Fruit fly (Drosophila melanogaster) whole organism, embryonic: Measurements from ENCODE around the gene Oseg2.

Experiments
- Bteb2 ChIP-seq: fragments of 200-800 bp; sonication (Bioruptor generic); optimal IDR thresholded peaks from 2 replicates; lab custom pipeline; 2016; ENCODE audit warnings: missing biosample characterization, missing genetic modification characterization
- C15 ChIP-seq: fragments of 200-800 bp; sonication (Bioruptor generic); IDR thresholded peaks from 3 replicates; pipeline ENCODE4 v1.3.6; 2022; ENCODE audit warnings: missing biosample characterization, missing genetic modification characterization
- CG10979 ChIP-seq: fragments of 200-800 bp; sonication (Bioruptor generic); optimal IDR thresholded peaks from 2 replicates; lab custom pipeline; 2018; ENCODE audit warnings: missing biosample characterization, mild to moderate bottlenecking, missing genetic modification characterization, moderate library complexity
- CG11560 ChIP-seq: fragments of 200-800 bp; sonication (Bioruptor generic); IDR thresholded peaks from 3 replicates; pipeline ENCODE4 v1.3.6; 2022; ENCODE audit warnings: missing biosample characterization, missing genetic modification characterization
- CG12236 ChIP-seq: fragments of 200-800 bp; sonication (Bioruptor generic); optimal IDR thresholded peaks from 2 replicates; lab custom pipeline; 2016; ENCODE audit warnings: missing biosample characterization, missing genetic modification characterization
- CG12299 ChIP-seq: fragments of 200-800 bp; sonication (Bioruptor generic); optimal IDR thresholded peaks from 2 replicates; lab custom pipeline; 2018; ENCODE audit warnings: missing biosample characterization, mild to moderate bottlenecking, missing genetic modification characterization
- CG12659 ChIP-seq: fragments of 200-800 bp; sonication (Bioruptor generic); optimal IDR thresholded peaks from 3 replicates; lab custom pipeline; 2017; ENCODE audit warnings: mild to moderate bottlenecking, missing biosample characterization, missing genetic modification reagents, missing genetic modification characterization
- CG1647 ChIP-seq: fragments of 200-800 bp; sonication (Bioruptor generic); optimal IDR thresholded peaks from 3 replicates; lab custom pipeline; 2016; ENCODE audit warnings: missing biosample characterization, missing genetic modification characterization
- CG18619 ChIP-seq: fragments of 200-800 bp; sonication (Bioruptor generic); optimal IDR thresholded peaks from 3 replicates; lab custom pipeline; 2017; ENCODE audit warnings: missing biosample characterization, mild to moderate bottlenecking, missing genetic modification characterization
- CG30020 ChIP-seq: fragments of 200-800 bp; optimal IDR thresholded peaks from 2 replicates; lab custom pipeline; 2019; ENCODE audit warnings: missing biosample characterization, mild to moderate bottlenecking, missing genetic modification characterization, moderate library complexity
- CG30403 ChIP-seq: fragments of 200-800 bp; sonication (Bioruptor generic); optimal IDR thresholded peaks from 3 replicates; lab custom pipeline; 2016; ENCODE audit warnings: missing biosample characterization, missing genetic modification characterization
- CG31365 ChIP-seq: fragments of 200-800 bp; sonication (Bioruptor generic); optimal IDR thresholded peaks from 2 replicates; lab custom pipeline; 2018; ENCODE audit warnings: missing biosample characterization, mild to moderate bottlenecking, missing genetic modification characterization
- CG32767 ChIP-seq: fragments of 200-800 bp; sonication (Bioruptor generic); IDR thresholded peaks from 2 replicates; pipeline ENCODE4 v1.3.6; 2022; ENCODE audit warnings: missing biosample characterization, missing genetic modification characterization
- CG34224 ChIP-seq: fragments of 200-800 bp; sonication (Bioruptor generic); IDR thresholded peaks from 3 replicates; pipeline ENCODE4 v1.3.6; 2022; ENCODE audit warnings: missing biosample characterization, missing genetic modification characterization; ENCODE audit not compliant: partially characterized antibody
- CG4617 ChIP-seq: fragments of 200-800 bp; sonication (Bioruptor generic); optimal IDR thresholded peaks from 3 replicates; lab custom pipeline; 2016; ENCODE audit warnings: missing biosample characterization, missing genetic modification characterization, borderline replicate concordance
- CG4707 ChIP-seq: fragments of 200-800 bp; sonication (Bioruptor generic); optimal IDR thresholded peaks from 2 replicates; lab custom pipeline; 2018; ENCODE audit warnings: missing biosample characterization, mild to moderate bottlenecking, missing genetic modification characterization, moderate library complexity
- CG5180 ChIP-seq: fragments of 200-800 bp; sonication (Bioruptor generic); optimal IDR thresholded peaks from 3 replicates; lab custom pipeline; 2017; ENCODE audit warnings: missing biosample characterization, missing genetic modification characterization, mild to moderate bottlenecking, moderate library complexity, missing genetic modification reagents
- CG5953 ChIP-seq: fragments of 200-800 bp; sonication (Bioruptor generic); IDR thresholded peaks from 2 replicates; pipeline ENCODE4 v1.3.6; 2022; ENCODE audit warnings: missing biosample characterization, missing genetic modification characterization
- CG6272 ChIP-seq: fragments of 200-800 bp; sonication (Bioruptor generic); IDR thresholded peaks from 2 replicates; pipeline ENCODE4 v1.3.6; 2022; ENCODE audit warnings: missing biosample characterization, missing genetic modification characterization
- CG7786 ChIP-seq: fragments of 200-800 bp; sonication (Bioruptor generic); optimal IDR thresholded peaks from 2 replicates; lab custom pipeline; 2016; ENCODE audit warnings: missing biosample characterization, missing genetic modification characterization
- CG8089 ChIP-seq: fragments of 200-800 bp; sonication (Bioruptor generic); optimal IDR thresholded peaks from 3 replicates; lab custom pipeline; 2016; ENCODE audit warnings: missing biosample characterization, missing genetic modification characterization
- CG9609 ChIP-seq: fragments of 200-800 bp; sonication (Bioruptor generic); optimal IDR thresholded peaks from 3 replicates; lab custom pipeline; 2016; ENCODE audit warnings: missing biosample characterization, missing genetic modification characterization
- CTCF ChIP-seq: fragments of 200-800 bp; sonication (Bioruptor generic); optimal IDR thresholded peaks from 2 replicates; lab custom pipeline; 2017; ENCODE audit warnings: missing biosample characterization, mild to moderate bottlenecking, missing genetic modification characterization, moderate library complexity
- D19B ChIP-seq: fragments of 200-800 bp; sonication (Bioruptor generic); optimal IDR thresholded peaks from 2 replicates; lab custom pipeline; 2017; ENCODE audit warnings: missing biosample characterization, mild to moderate bottlenecking, missing genetic modification characterization
- Dfd ChIP-seq, 2 experiments: fragments of >200 bp; optimal IDR thresholded peaks; 2 replicates each; lab custom pipeline; 2017; ENCODE audit warnings: missing biosample characterization in 2 of 2, missing genetic modification characterization in 2 of 2
- Ets97D ChIP-seq: fragments of 200-800 bp; sonication (Bioruptor generic); optimal IDR thresholded peaks from 3 replicates; lab custom pipeline; 2016; ENCODE audit warnings: missing biosample characterization, missing genetic modification characterization
- Gug ChIP-seq: fragments of 200-800 bp; sonication (Bioruptor generic); IDR thresholded peaks from 4 replicates; pipeline ENCODE4 v1.3.6; 2022; ENCODE audit warnings: missing biosample characterization, missing genetic modification characterization
- Med ChIP-seq: fragments of 200-800 bp; sonication (Bioruptor generic); peaks from one replicate; lab custom pipeline; 2016; ENCODE audit warnings: missing biosample characterization, missing genetic modification characterization, mild to moderate bottlenecking, inconsistent platforms, moderate library complexity
- Myb ChIP-seq: fragments of 200-800 bp; sonication (Bioruptor generic); optimal IDR thresholded peaks from 2 replicates; lab custom pipeline; 2016; ENCODE audit warnings: missing biosample characterization, missing genetic modification characterization
- NC2α ChIP-seq: fragments of 200-800 bp; sonication (Bioruptor generic); optimal IDR thresholded peaks from 2 replicates; lab custom pipeline; 2016; ENCODE audit warnings: missing biosample characterization, missing genetic modification characterization
- NK7.1 ChIP-seq: fragments of 200-800 bp; sonication (Bioruptor generic); optimal IDR thresholded peaks from 3 replicates; lab custom pipeline; 2016; ENCODE audit warnings: missing biosample characterization, missing genetic modification characterization
- Trl ChIP-seq, 3 experiments: fragments of >200 bp in 2 of 3; fragments of 200-800 bp in 1 of 3; sonication (Bioruptor generic) in 1 of 3; optimal IDR thresholded peaks; 2 replicates in 1 of 3; 3 replicates in 2 of 3; lab custom pipeline; 2016 to 2017; ENCODE audit warnings: missing biosample characterization in 1 of 3, missing genetic modification characterization in 1 of 3
- ab ChIP-seq: fragments of 200-800 bp; sonication (Bioruptor generic); optimal IDR thresholded peaks from 2 replicates; lab custom pipeline; 2016; ENCODE audit warnings: missing biosample characterization, missing genetic modification characterization
- ara ChIP-seq: fragments of 200-800 bp; sonication (Bioruptor generic); IDR thresholded peaks from 2 replicates; pipeline ENCODE4 v1.3.6; 2022; ENCODE audit warnings: missing biosample characterization, missing genetic modification characterization
- caup ChIP-seq: fragments of 200-800 bp; sonication (Bioruptor generic); optimal IDR thresholded peaks from 3 replicates; lab custom pipeline; 2017; ENCODE audit warnings: missing biosample characterization, mild to moderate bottlenecking, missing genetic modification characterization, moderate library complexity; ENCODE audit not compliant: severe bottlenecking
- ci ChIP-seq: fragments of 200-800 bp; sonication (Bioruptor generic); IDR thresholded peaks from 3 replicates; pipeline ENCODE4 v1.3.6; 2022; ENCODE audit warnings: missing biosample characterization, missing genetic modification characterization
- gcm ChIP-seq: fragments of 200-800 bp; sonication (Bioruptor generic); optimal IDR thresholded peaks from 2 replicates; lab custom pipeline; 2019; ENCODE audit warnings: missing biosample characterization, mild to moderate bottlenecking, missing genetic modification characterization, moderate library complexity
- gfzf ChIP-seq: fragments of 200-800 bp; sonication (Bioruptor generic); optimal IDR thresholded peaks from 2 replicates; lab custom pipeline; 2016; ENCODE audit warnings: missing biosample characterization, mild to moderate bottlenecking, missing genetic modification characterization, moderate library complexity
- hb ChIP-seq: fragments of 200-800 bp; sonication (Bioruptor generic); IDR thresholded peaks from 3 replicates; pipeline ENCODE4 v1.3.6; 2022; ENCODE audit warnings: missing biosample characterization, missing genetic modification characterization; ENCODE audit not compliant: partially characterized antibody
- lola ChIP-seq, 3 experiments: fragments of >200 bp in 2 of 3; fragments of 200-800 bp in 1 of 3; sonication (Bioruptor generic) in 1 of 3; optimal IDR thresholded peaks; 2 replicates each; lab custom pipeline; 2017 to 2019; ENCODE audit warnings: missing biosample characterization in 3 of 3, missing genetic modification characterization in 3 of 3, mild to moderate bottlenecking in 1 of 3, moderate library complexity in 1 of 3
- p53 ChIP-seq: fragments of 200-800 bp; sonication (Bioruptor generic); optimal IDR thresholded peaks from 2 replicates; lab custom pipeline; 2016; ENCODE audit warnings: missing biosample characterization, missing genetic modification characterization
- pita ChIP-seq: fragments of 200-800 bp; sonication (Bioruptor generic); optimal IDR thresholded peaks from 2 replicates; lab custom pipeline; 2017; ENCODE audit warnings: missing biosample characterization, mild to moderate bottlenecking, missing genetic modification characterization
- sens ChIP-seq: fragments of 200-800 bp; sonication (Bioruptor generic); peaks from one replicate; lab custom pipeline; 2016; ENCODE audit warnings: missing biosample characterization, missing genetic modification characterization
- seq ChIP-seq: fragments of 200-800 bp; sonication (Bioruptor generic); IDR thresholded peaks from 2 replicates; pipeline ENCODE4 v1.3.6; 2022; ENCODE audit warnings: missing biosample characterization, missing genetic modification characterization
- sisA ChIP-seq: fragments of 200-800 bp; sonication (Bioruptor generic); IDR thresholded peaks from 2 replicates; pipeline ENCODE4 v1.3.6; 2022; ENCODE audit warnings: missing biosample characterization, missing genetic modification characterization
- stwl ChIP-seq: fragments of 200-800 bp; sonication (Bioruptor generic); optimal IDR thresholded peaks from 3 replicates; lab custom pipeline; 2018; ENCODE audit warnings: missing biosample characterization, mild to moderate bottlenecking, missing genetic modification characterization, moderate library complexity
- trem ChIP-seq: fragments of 200-800 bp; optimal IDR thresholded peaks from 3 replicates; lab custom pipeline; 2019; ENCODE audit warnings: missing biosample characterization, mild to moderate bottlenecking, missing genetic modification characterization, moderate library complexity
- vvl ChIP-seq: fragments of 200-800 bp; sonication (Bioruptor generic); IDR thresholded peaks from 2 replicates; pipeline ENCODE4 v1.3.6; 2022; ENCODE audit warnings: missing biosample characterization, missing genetic modification characterization
- wek ChIP-seq: fragments of 200-800 bp; sonication (Bioruptor generic); optimal IDR thresholded peaks from 3 replicates; lab custom pipeline; 2018; ENCODE audit warnings: missing biosample characterization, mild to moderate bottlenecking, missing genetic modification characterization, moderate library complexity
- z ChIP-seq: fragments of 200-800 bp; sonication (Bioruptor generic); IDR thresholded peaks from 3 replicates; pipeline ENCODE4 v1.3.6; 2022; ENCODE audit warnings: missing biosample characterization, missing genetic modification characterization

Gene Oseg2

DNA sequence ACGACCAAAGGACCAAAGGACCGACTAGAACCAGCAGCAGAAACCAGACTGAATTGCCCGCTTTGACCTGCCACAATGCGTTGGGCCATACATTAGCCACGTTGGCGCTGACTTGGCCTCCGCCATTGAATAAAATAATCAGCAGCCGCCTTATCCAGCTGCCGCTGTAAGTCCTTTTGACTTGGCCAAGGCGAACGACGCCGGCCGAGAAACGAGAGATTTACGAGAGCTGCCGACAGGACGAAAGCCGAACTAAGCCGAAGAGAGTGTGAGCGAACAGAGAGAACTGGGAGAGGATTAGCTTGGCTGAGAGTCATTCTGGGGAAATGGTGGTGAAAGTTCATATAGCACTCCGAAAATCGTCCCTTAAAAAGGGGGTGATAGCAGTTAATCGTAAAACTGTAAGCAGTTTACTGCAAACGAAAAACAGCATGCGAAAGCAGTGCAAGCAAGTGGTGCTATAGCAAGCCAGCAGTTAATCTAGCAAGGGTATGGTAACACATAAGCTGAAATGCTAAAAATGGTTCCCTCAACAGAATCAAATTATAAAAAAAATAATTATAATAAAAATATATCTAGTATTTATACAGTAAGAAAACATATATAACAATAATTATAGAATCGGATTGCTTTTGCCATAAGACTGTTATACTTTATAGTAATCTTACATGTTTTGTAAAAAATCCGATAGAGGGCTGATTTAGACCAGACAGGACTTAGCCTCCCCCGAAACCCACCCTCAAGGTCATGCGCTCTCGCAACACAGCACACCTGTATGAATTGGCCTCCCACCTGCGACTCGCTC is 877 bp upstream of the Oseg2 start:
- no peak for TF ChIP-seq CG9609
- TF ChIP-seq z (GFP tag; lab: Robert Waterston, UW), result no peak
- no peak for TF ChIP-seq CG8089
- TF ChIP-seq CG4617, result no peak
- no peak for TF ChIP-seq trem
- no peak for TF ChIP-seq hb
- no peak for TF ChIP-seq Ets97D (GFP tag; lab: Kevin White, UChicago)
- no peak for TF ChIP-seq CG1647
- TF ChIP-seq caup (GFP tag; lab: Kevin White, UChicago), result no peak
- TF ChIP-seq CTCF (GFP tag; lab: Kevin White, UChicago), result peak; percentile 85
- peak in 1 of 2 experiments; percentile 94 for TF ChIP-seq Dfd (GFP tag; optimal IDR thresholded peaks at IDR 0.05; lab: Kevin White, UChicago)
- no peak for TF ChIP-seq NC2α
- TF ChIP-seq C15 (GFP tag; lab: Robert Waterston, UW), result no peak
- no peak for TF ChIP-seq CG12299 (tag; lab: Kevin White, UChicago)
- no peak for TF ChIP-seq D19B (GFP tag; lab: Kevin White, UChicago)
- TF ChIP-seq CG10979, result no peak
- no peak for TF ChIP-seq lola (GFP tag; optimal IDR thresholded peaks at IDR 0.05; lab: Kevin White, UChicago)
- TF ChIP-seq ci (GFP tag; lab: Robert Waterston, UW), result 0 out of 3 replicates have a peak, but pooled peaks have one; percentile 8
- TF ChIP-seq ab (GFP tag; lab: Kevin White, UChicago), result no peak
- no peak for TF ChIP-seq CG30020 (tag; lab: Kevin White, UChicago)
- no peak for TF ChIP-seq p53
- TF ChIP-seq CG12659 (GFP tag; lab: Kevin White, UChicago), result no peak
- TF ChIP-seq CG34224 (GFP tag; lab: Robert Waterston, UW), result no peak
- no peak for TF ChIP-seq CG12236
- peak; percentile 33 for TF ChIP-seq Med (GFP tag; lab: Kevin White, UChicago)
- TF ChIP-seq seq (GFP tag; lab: Robert Waterston, UW), result 0 out of 2 replicates have a peak, but pooled peaks have one; percentile 22
- TF ChIP-seq stwl (tag; lab: Kevin White, UChicago), result peak; percentile 5
- no peak for TF ChIP-seq ara (GFP tag; lab: Robert Waterston, UW)
- TF ChIP-seq CG31365, result peak; percentile 96
- no peak for TF ChIP-seq Gug (GFP tag; lab: Robert Waterston, UW)
- TF ChIP-seq CG32767 (GFP tag; lab: Robert Waterston, UW), result no peak
- no peak for TF ChIP-seq CG18619
- no peak for TF ChIP-seq Bteb2 (GFP tag; lab: Kevin White, UChicago)
- TF ChIP-seq NK7.1, result no peak
- no peak for TF ChIP-seq CG11560
- TF ChIP-seq CG7786 (GFP tag; lab: Kevin White, UChicago), result no peak
- TF ChIP-seq Myb (GFP tag; lab: Kevin White, UChicago), result no peak
- no peak for TF ChIP-seq CG6272 (GFP tag; lab: Robert Waterston, UW)
- TF ChIP-seq pita, result peak; percentile 17
- TF ChIP-seq sisA (GFP tag; lab: Robert Waterston, UW), result no peak
- no peak for TF ChIP-seq CG5180 (GFP tag; lab: Kevin White, UChicago)
- TF ChIP-seq gcm (GFP tag; lab: Kevin White, UChicago), result no peak
- TF ChIP-seq sens (GFP tag; lab: Kevin White, UChicago), result no peak
- TF ChIP-seq gfzf (GFP tag; lab: Kevin White, UChicago), result no peak
- TF ChIP-seq CG4707 (GFP tag; lab: Kevin White, UChicago), result no peak
- no peak for TF ChIP-seq CG5953 (GFP tag; lab: Robert Waterston, UW)
- peak; percentile 7; the same call in 1 of the 2 replicates for TF ChIP-seq vvl (GFP tag; lab: Robert Waterston, UW)
- TF ChIP-seq wek (GFP tag; lab: Kevin White, UChicago), result no peak
- peak; percentile 32 to 60 for TF ChIP-seq Trl (optimal IDR thresholded peaks at IDR 0.05; lab: Kevin White, UChicago)
- TF ChIP-seq Trl (GFP tag; optimal IDR thresholded peaks at IDR 0.05; lab: Kevin White, UChicago), result no peak
- TF ChIP-seq CG30403 (GFP tag; lab: Kevin White, UChicago), result no peak
